Worm (Caenorhabditis elegans) whole organism, mixed stage, embryonic: ENCODE data around the gene lgg-1.

Experiments used
- M03D4.4 ChIP-seq: sonication (generic microtip); optimal IDR thresholded peaks from 2 replicates; lab custom pipeline; 2017; ENCODE audit warnings: mild to moderate bottlenecking, missing genetic modification characterization, missing compliant biosample characterization
- bed-3 ChIP-seq: fragments of 200-800 bp; sonication (Bioruptor generic); optimal IDR thresholded peaks from 3 replicates; lab custom pipeline; 2018; ENCODE audit warnings: mild to moderate bottlenecking, missing genetic modification characterization, moderate library complexity, missing compliant biosample characterization
- blmp-1 ChIP-seq: fragments of 150-350 bp; optimal IDR thresholded peaks from 2 replicates; lab custom pipeline; 2014; ENCODE audit warnings: missing biosample characterization, missing genetic modification characterization
- ceh-39 ChIP-seq: fragments of 150-350 bp; optimal IDR thresholded peaks from 2 replicates; lab custom pipeline; 2014; ENCODE audit warnings: missing biosample characterization, missing genetic modification characterization
- ceh-43 ChIP-seq: fragments of 200-800 bp; sonication (Bioruptor generic); optimal IDR thresholded peaks from 2 replicates; lab custom pipeline; 2018; ENCODE audit warnings: mild to moderate bottlenecking, missing genetic modification characterization, moderate library complexity, missing compliant biosample characterization
- ceh-83 ChIP-seq: fragments of 200-800 bp; sonication (Bioruptor generic); optimal IDR thresholded peaks from 2 replicates; lab custom pipeline; 2018; ENCODE audit warnings: mild to moderate bottlenecking, missing genetic modification characterization, missing compliant biosample characterization
- ces-1 ChIP-seq: fragments of 150-350 bp; optimal IDR thresholded peaks from 2 replicates; lab custom pipeline; 2014; ENCODE audit warnings: missing biosample characterization, missing genetic modification reagents, missing genetic modification characterization
- cnd-1 ChIP-seq: fragments of 200-800 bp; sonication (Bioruptor generic); optimal IDR thresholded peaks from 2 replicates; lab custom pipeline; 2018; ENCODE audit warnings: mild to moderate bottlenecking, missing genetic modification characterization, missing compliant biosample characterization
- drap-1 ChIP-seq: fragments of 200-800 bp; sonication (Bioruptor generic); optimal IDR thresholded peaks from 3 replicates; lab custom pipeline; 2018; ENCODE audit warnings: mild to moderate bottlenecking, missing genetic modification characterization, missing compliant biosample characterization
- elt-1 ChIP-seq: sonication (generic microtip); optimal IDR thresholded peaks from 2 replicates; lab custom pipeline; 2017; ENCODE audit warnings: missing genetic modification characterization, mild to moderate bottlenecking, missing compliant biosample characterization, antibody characterized with exemption, moderate library complexity, borderline replicate concordance; ENCODE audit not compliant: insufficient read depth
- flh-1 ChIP-seq: fragments of 200-800 bp; sonication (Bioruptor generic); optimal IDR thresholded peaks from 2 replicates; lab custom pipeline; 2018; ENCODE audit warnings: mild to moderate bottlenecking, missing genetic modification characterization, moderate library complexity, missing compliant biosample characterization
- ham-2 ChIP-seq: fragments of 200-800 bp; sonication (Bioruptor generic); optimal IDR thresholded peaks from 2 replicates; lab custom pipeline; 2018; ENCODE audit warnings: mild to moderate bottlenecking, missing genetic modification characterization, missing compliant biosample characterization
- hlh-1 ChIP-seq: fragments of 150-350 bp; optimal IDR thresholded peaks from 2 replicates; lab custom pipeline; 2014; ENCODE audit warnings: missing biosample characterization, missing genetic modification reagents, missing genetic modification characterization
- lin-13 ChIP-seq: fragments of 150-350 bp; optimal IDR thresholded peaks from 2 replicates; lab custom pipeline; 2014; ENCODE audit warnings: missing biosample characterization, missing genetic modification characterization
- lsy-2 ChIP-seq: fragments of 150-350 bp; optimal IDR thresholded peaks from 2 replicates; lab custom pipeline; 2014; ENCODE audit warnings: missing biosample characterization, missing genetic modification characterization
- mab-5 ChIP-seq: fragments of 150-350 bp; optimal IDR thresholded peaks from 2 replicates; lab custom pipeline; 2014; ENCODE audit warnings: missing biosample characterization, missing genetic modification characterization
- mep-1 ChIP-seq: fragments of 150-350 bp; optimal IDR thresholded peaks from 2 replicates; lab custom pipeline; 2017; ENCODE audit warnings: missing biosample characterization, missing genetic modification reagents, missing genetic modification characterization, inconsistent platforms
- mls-2 ChIP-seq: sonication (generic microtip); optimal IDR thresholded peaks from 2 replicates; lab custom pipeline; 2016; ENCODE audit warnings: mild to moderate bottlenecking, missing genetic modification characterization, moderate library complexity, missing compliant biosample characterization
- nhr-12 ChIP-seq: fragments of 150-350 bp; optimal IDR thresholded peaks from 2 replicates; lab custom pipeline; 2014; ENCODE audit warnings: missing biosample characterization, missing genetic modification characterization
- nhr-2 ChIP-seq: fragments of 150-350 bp; optimal IDR thresholded peaks from 2 replicates; lab custom pipeline; 2014; ENCODE audit warnings: missing biosample characterization, missing genetic modification characterization
- nhr-237 ChIP-seq: fragments of 150-350 bp; optimal IDR thresholded peaks from 2 replicates; lab custom pipeline; 2014; ENCODE audit warnings: missing biosample characterization, missing genetic modification characterization
- nhr-28 ChIP-seq: fragments of 150-350 bp; optimal IDR thresholded peaks from 2 replicates; lab custom pipeline; 2014; ENCODE audit warnings: missing biosample characterization, missing genetic modification characterization
- sem-2 ChIP-seq: fragments of 200-800 bp; sonication (Bioruptor generic); optimal IDR thresholded peaks from 2 replicates; lab custom pipeline; 2018; ENCODE audit warnings: mild to moderate bottlenecking, missing genetic modification characterization, missing compliant biosample characterization
- snpc-4 ChIP-seq: fragments of 150-350 bp; optimal IDR thresholded peaks from 2 replicates; lab custom pipeline; 2014; ENCODE audit warnings: missing biosample characterization, missing genetic modification characterization
- sptf-1 ChIP-seq: sonication (generic microtip); optimal IDR thresholded peaks from 2 replicates; lab custom pipeline; 2017; ENCODE audit warnings: mild to moderate bottlenecking, missing genetic modification characterization, moderate library complexity, missing compliant biosample characterization
- tbx-8 ChIP-seq: fragments of 200-800 bp; sonication (Bioruptor generic); optimal IDR thresholded peaks from 2 replicates; lab custom pipeline; 2018; ENCODE audit warnings: mild to moderate bottlenecking, missing genetic modification characterization, moderate library complexity, missing compliant biosample characterization
- unc-120 ChIP-seq: sonication (generic microtip); optimal IDR thresholded peaks from 2 replicates; lab custom pipeline; 2017; ENCODE audit warnings: missing genetic modification characterization, missing compliant biosample characterization; ENCODE audit not compliant: poor library complexity, severe bottlenecking
- unc-39 ChIP-seq: fragments of 150-350 bp; optimal IDR thresholded peaks from 2 replicates; lab custom pipeline; 2014; ENCODE audit warnings: missing biosample characterization, missing genetic modification characterization
- unc-62 ChIP-seq: fragments of 150-350 bp; optimal IDR thresholded peaks from 2 replicates; lab custom pipeline; 2014; ENCODE audit warnings: missing biosample characterization, missing genetic modification reagents, missing genetic modification characterization
- zip-8 ChIP-seq: fragments of 150-350 bp; optimal IDR thresholded peaks from 2 replicates; lab custom pipeline; 2014; ENCODE audit warnings: missing biosample characterization, missing genetic modification characterization
- ztf-11 ChIP-seq: fragments of 150-350 bp; optimal IDR thresholded peaks from 2 replicates; lab custom pipeline; 2014; ENCODE audit warnings: missing biosample characterization, missing genetic modification characterization

lgg-1 gene

ce11 chrII:6342455-6342854 is 5.1 kb downstream of the lgg-1 start:
- TF ChIP-seq elt-1 (tag; lab: Kevin White, UChicago) (no peak), ceh-43 (GFP tag; lab: Kevin White, UChicago) (no peak), unc-62 (GFP tag; lab: Kevin White, UChicago) (no peak)

- no peak for TF ChIP-seq lsy-2 (tag; lab: Kevin White, UChicago)
Observed at ce11 chrII:6341076-6341475, 6.4 kb downstream of the lgg-1 start.

ce11 chrII:6339948-6340347 is 7.6 kb downstream of the lgg-1 start, which contains the start of gene C32D5.7:
Gene C32D5.7 (minus strand): TSS chrII:6340048.
- no peak for TF ChIP-seq sptf-1 (tag; lab: Kevin White, UChicago)
- no peak for TF ChIP-seq lsy-2 (tag; lab: Kevin White, UChicago)
- no peak for TF ChIP-seq drap-1
- no peak for TF ChIP-seq flh-1 (GFP tag; lab: Kevin White, UChicago)
- no peak for TF ChIP-seq unc-62 (GFP tag; lab: Kevin White, UChicago)
- TF ChIP-seq mls-2 = no peak
- no peak for TF ChIP-seq sem-2 (GFP tag; lab: Kevin White, UChicago)
- no peak for TF ChIP-seq cnd-1 (tag; lab: Kevin White, UChicago)
- no peak for TF ChIP-seq elt-1 (tag; lab: Kevin White, UChicago)
- no peak for TF ChIP-seq hlh-1
- no peak for TF ChIP-seq blmp-1 (tag; lab: Kevin White, UChicago)
- no peak for TF ChIP-seq ham-2 (GFP tag; lab: Kevin White, UChicago)
- TF ChIP-seq ceh-83 (GFP tag; lab: Kevin White, UChicago) = no peak
- no peak for TF ChIP-seq unc-120 (tag; lab: Kevin White, UChicago)
- TF ChIP-seq snpc-4 = no peak
- no peak for TF ChIP-seq tbx-8 (GFP tag; lab: Kevin White, UChicago)
- TF ChIP-seq nhr-237 (tag; lab: Kevin White, UChicago) = no peak

ce11 chrII:6339511-6339910 is 8.0 kb downstream of the lgg-1 start:
- TF ChIP-seq ces-1 (GFP tag; lab: Kevin White, UChicago) = no peak
- no peak for TF ChIP-seq unc-39 (tag; lab: Kevin White, UChicago)
- no peak for TF ChIP-seq blmp-1 (tag; lab: Kevin White, UChicago)
- TF ChIP-seq ceh-39 = no peak
- no peak for TF ChIP-seq drap-1
- no peak for TF ChIP-seq flh-1 (GFP tag; lab: Kevin White, UChicago)
- TF ChIP-seq mls-2 = no peak
- TF ChIP-seq nhr-28 (tag; lab: Kevin White, UChicago) = no peak
- no peak for TF ChIP-seq unc-62 (GFP tag; lab: Kevin White, UChicago)
- TF ChIP-seq sptf-1 (tag; lab: Kevin White, UChicago) = no peak
- no peak for TF ChIP-seq nhr-12 (tag; lab: Kevin White, UChicago)
- TF ChIP-seq mab-5 = no peak
- no peak for TF ChIP-seq ztf-11 (tag; lab: Kevin White, UChicago)
- TF ChIP-seq nhr-237 (tag; lab: Kevin White, UChicago) = no peak
- TF ChIP-seq bed-3 = no peak
- TF ChIP-seq zip-8 (tag; lab: Kevin White, UChicago) = no peak
- TF ChIP-seq snpc-4 = no peak
- TF ChIP-seq, all 35 proteins: peak for 0

- TF ChIP-seq unc-120 (tag; lab: Kevin White, UChicago) = no peak
Observed at ce11 chrII:6335358-6335757, 12.2 kb downstream of the lgg-1 start, which contains the start of gene C32D5.14. Gene C32D5.14 (plus strand): TSS chrII:6335488.

ce11 chrII:6334745-6335260 is 12.7 kb downstream of the lgg-1 start:
- no peak for TF ChIP-seq tbx-8 (GFP tag; lab: Kevin White, UChicago)
- TF ChIP-seq drap-1 = no peak
- no peak for TF ChIP-seq unc-62 (GFP tag; lab: Kevin White, UChicago)
- TF ChIP-seq ceh-39 = no peak
- no peak for TF ChIP-seq lin-13 (tag; lab: Kevin White, UChicago)
- TF ChIP-seq bed-3 = no peak
- no peak for TF ChIP-seq mep-1
- TF ChIP-seq cnd-1 (tag; lab: Kevin White, UChicago) = no peak
- TF ChIP-seq sptf-1 (tag; lab: Kevin White, UChicago) = no peak
- no peak for TF ChIP-seq elt-1 (tag; lab: Kevin White, UChicago)
- TF ChIP-seq M03D4.4 (tag; lab: Kevin White, UChicago) = no peak
- no peak for TF ChIP-seq mls-2
- no peak for TF ChIP-seq unc-120 (tag; lab: Kevin White, UChicago)
- no peak for TF ChIP-seq sem-2 (GFP tag; lab: Kevin White, UChicago)
- no peak for TF ChIP-seq nhr-2
- no peak for TF ChIP-seq ceh-43 (GFP tag; lab: Kevin White, UChicago)
